Fruit fly (Drosophila melanogaster): ENCODE results near the gene CG32110.

CG32110 gene

DNA sequence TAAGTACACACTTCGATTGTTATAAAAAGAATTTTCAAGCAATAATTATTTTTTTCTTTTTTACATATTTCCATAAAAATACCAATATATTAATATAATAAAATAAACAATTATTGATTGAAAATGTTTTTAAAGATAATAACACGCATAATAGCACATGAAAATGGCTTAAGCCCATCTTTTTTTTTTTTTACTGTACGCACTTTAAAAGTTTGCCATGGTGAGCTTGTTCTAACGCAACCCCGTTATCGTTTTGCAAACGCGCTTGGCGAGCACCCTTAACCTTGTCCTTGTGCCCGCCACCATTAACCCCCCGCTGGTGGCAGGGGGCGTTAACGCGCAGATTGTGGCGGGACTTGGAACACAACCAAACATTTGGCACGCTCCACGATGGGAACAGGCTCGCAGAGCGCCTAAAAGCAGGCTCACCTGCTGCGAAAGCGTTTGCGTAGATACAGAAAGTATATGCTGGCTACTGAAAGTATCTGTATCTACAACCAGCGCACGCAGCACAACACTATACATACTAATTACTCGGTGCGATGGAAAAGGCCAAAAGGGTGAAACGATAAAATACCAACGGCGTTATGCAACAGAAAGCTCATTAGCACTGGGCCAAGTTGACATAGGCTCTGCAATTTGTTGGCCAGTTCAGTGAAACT, 25.5 kb downstream of the CG32110 start (continued):
- TF ChIP-seq chn (GFP tag; optimal IDR thresholded peaks at IDR 0.05) (no peak), ken (GFP tag; IDR thresholded peaks at IDR 0.05) (no peak), CG18619 (GFP tag; optimal IDR thresholded peaks at IDR 0.05) (no peak), Aef1 (GFP tag; IDR thresholded peaks at IDR 0.05) (no peak), pb (GFP tag; optimal IDR thresholded peaks at IDR 0.05) (no peak), ATbp (GFP tag; optimal IDR thresholded peaks at IDR 0.05) (no peak), vvl (GFP tag; IDR thresholded peaks at IDR 0.05) (peak; percentile 52), gce (GFP tag; IDR thresholded peaks at IDR 0.05) (no peak), H15 (GFP tag; IDR thresholded peaks at IDR 0.05) (no peak), dan (GFP tag; IDR thresholded peaks at IDR 0.05) (no peak), nerfin-1 (tag; optimal IDR thresholded peaks at IDR 0.05) (peak; percentile 19), CG31441 (GFP tag; IDR thresholded peaks at IDR 0.05) (0 out of 2 replicates have a peak, but pooled peaks have one; percentile 14), Side (GFP tag; optimal IDR thresholded peaks at IDR 0.05) (no peak), CG17568 (GFP tag; optimal IDR thresholded peaks at IDR 0.05) (no peak), CG18011 (GFP tag; optimal IDR thresholded peaks at IDR 0.05) (no peak), CG6854 (GFP tag; optimal IDR thresholded peaks at IDR 0.05) (peak; percentile 4), crp (GFP tag; optimal IDR thresholded peaks at IDR 0.05) (no peak), exex (tag; optimal IDR thresholded peaks at IDR 0.05) (peak; percentile 15), CG18476 (GFP tag; optimal IDR thresholded peaks at IDR 0.05) (no peak), CG7372 (GFP tag; IDR thresholded peaks at IDR 0.05) (no peak), HmgD (GFP tag; optimal IDR thresholded peaks at IDR 0.05) (no peak), CG4404 (GFP tag; IDR thresholded peaks at IDR 0.05) (no peak), klu (GFP tag; IDR thresholded peaks at IDR 0.05) (no peak), Hsf (GFP tag; optimal IDR thresholded peaks at IDR 0.05) (no peak), tin (GFP tag; optimal IDR thresholded peaks at IDR 0.05) (no peak), ranshi (GFP tag; IDR thresholded peaks at IDR 0.05) (0 out of 2 replicates have a peak, but pooled peaks have one; percentile 14), Jarid2 (GFP tag; optimal IDR thresholded peaks at IDR 0.05) (no peak), CG17612 (GFP tag; IDR thresholded peaks at IDR 0.05) (0 out of 2 replicates have a peak, but pooled peaks have one; percentile 59), Dip2 (GFP tag; IDR thresholded peaks at IDR 0.05) (no peak), CG30020 (tag; optimal IDR thresholded peaks at IDR 0.05) (no peak), CG8281 (tag; optimal IDR thresholded peaks at IDR 0.05) (no peak), cas (GFP tag; IDR thresholded peaks at IDR 0.05) (no peak), CG13775 (GFP tag; optimal IDR thresholded peaks at IDR 0.05) (no peak), cwo (GFP tag; optimal IDR thresholded peaks at IDR 0.05) (no peak), CG7745 (tag; optimal IDR thresholded peaks at IDR 0.05) (no peak), Poxn (GFP tag; IDR thresholded peaks at IDR 0.05) (no peak), ewg (GFP tag; optimal IDR thresholded peaks at IDR 0.05) (peak; percentile 21), seq (GFP tag; IDR thresholded peaks at IDR 0.05) (peak; percentile 27; the same call in 1 of the 2 replicates), Mes4 (GFP tag; optimal IDR thresholded peaks at IDR 0.05) (no peak), wor (GFP tag; IDR thresholded peaks at IDR 0.05) (no peak), CG2116 (GFP tag; optimal IDR thresholded peaks at IDR 0.05) (no peak), rib (GFP tag; IDR thresholded peaks at IDR 0.05) (peak; percentile 51), CG11456 (GFP tag; IDR thresholded peaks at IDR 0.05) (no peak), CG3847 (GFP tag; IDR thresholded peaks at IDR 0.05) (no peak), nmo (GFP tag; optimal IDR thresholded peaks at IDR 0.05) (no peak), CG13624 (GFP tag; optimal IDR thresholded peaks at IDR 0.05) (peak; percentile 4), sens (GFP tag) (no peak), corto (GFP tag; optimal IDR thresholded peaks at IDR 0.05) (no peak), CG1832 (GFP tag; optimal IDR thresholded peaks at IDR 0.05) (no peak), CG2889 (GFP tag; IDR thresholded peaks at IDR 0.05) (no peak), tap (tag; optimal IDR thresholded peaks at IDR 0.05) (no peak)

Data from whole organism, embryonic.